Fruit fly (Drosophila melanogaster): ENCODE data around the gene CG6508.

The CG6508 gene

DNA sequence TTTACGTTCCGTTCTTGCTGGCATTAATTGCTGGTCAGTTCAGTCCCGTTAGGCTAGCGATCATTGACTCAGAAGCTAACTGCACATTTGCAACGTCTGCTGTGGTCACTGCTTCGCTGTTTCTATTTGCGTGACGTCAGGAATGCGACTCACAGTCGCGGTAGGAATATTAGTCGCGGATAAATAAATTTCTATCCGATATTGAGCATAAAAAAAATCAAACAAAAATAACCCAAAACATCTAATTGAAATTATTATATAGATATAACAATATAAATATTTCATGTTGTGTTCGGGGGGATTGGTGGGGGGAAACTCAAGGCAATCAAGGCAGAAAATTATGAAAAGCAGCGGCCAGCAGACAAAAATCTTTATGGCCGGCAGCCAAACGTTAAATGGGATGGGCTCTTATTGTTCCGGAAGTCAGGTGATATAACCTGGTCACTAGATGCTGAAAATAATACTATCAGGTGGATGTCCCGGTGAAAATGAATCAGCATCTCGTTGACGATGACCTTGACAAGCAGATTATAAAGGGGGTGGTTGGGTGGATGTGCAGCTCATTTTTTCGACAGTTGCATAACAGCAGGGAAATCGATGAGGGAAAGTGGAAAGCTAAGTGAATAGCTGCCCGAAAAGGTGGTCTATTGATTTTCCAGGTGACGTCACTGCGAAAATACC lies 30.7 kb downstream of the CG6508 start, which contains the start of gene SmydA-3 (continued):
- peak; percentile 23 for TF ChIP-seq CG10979 (tag; optimal IDR thresholded peaks at IDR 0.05)
- no peak for TF ChIP-seq chif (GFP tag; optimal IDR thresholded peaks at IDR 0.05)
- peak; percentile 14 for TF ChIP-seq CG15514 (GFP tag; optimal IDR thresholded peaks at IDR 0.05)
- no peak for TF ChIP-seq vfl (GFP tag; optimal IDR thresholded peaks at IDR 0.05)
- no peak for TF ChIP-seq CG3995 (GFP tag; optimal IDR thresholded peaks at IDR 0.05)
- TF ChIP-seq CG31388 (GFP tag; optimal IDR thresholded peaks at IDR 0.05): no peak
- no peak for TF ChIP-seq zfh2 (GFP tag; optimal IDR thresholded peaks at IDR 0.05)
- peak; percentile 20 for TF ChIP-seq az2 (GFP tag; optimal IDR thresholded peaks at IDR 0.05)
- TF ChIP-seq ara (GFP tag; IDR thresholded peaks at IDR 0.05): 0 out of 2 replicates have a peak, but pooled peaks have one; percentile 30
- no peak for TF ChIP-seq MESR4 (GFP tag; optimal IDR thresholded peaks at IDR 0.05)
- TF ChIP-seq lilli (GFP tag; optimal IDR thresholded peaks at IDR 0.05): peak; percentile 8
- TF ChIP-seq CG11696 (GFP tag; IDR thresholded peaks at IDR 0.05): peak; percentile 78
- 0 out of 2 replicates have a peak, but pooled peaks have one; percentile 27 for TF ChIP-seq ap (GFP tag; IDR thresholded peaks at IDR 0.05)
- TF ChIP-seq luna (GFP tag; optimal IDR thresholded peaks at IDR 0.05): no peak
- 0 out of 2 replicates have a peak, but pooled peaks have one; percentile 30 for TF ChIP-seq crol (GFP tag; IDR thresholded peaks at IDR 0.05)
- TF ChIP-seq Drgx (GFP tag; IDR thresholded peaks at IDR 0.05): peak; percentile 79
- peak; percentile 35 for TF ChIP-seq CG4424 (GFP tag; optimal IDR thresholded peaks at IDR 0.05)
- TF ChIP-seq CG8388 (GFP tag; optimal IDR thresholded peaks at IDR 0.05): peak; percentile 2
- TF ChIP-seq CG4707 (GFP tag; optimal IDR thresholded peaks at IDR 0.05): no peak
- TF ChIP-seq CG6175 (GFP tag; IDR thresholded peaks at IDR 0.05): no peak
- TF ChIP-seq C15 (GFP tag; IDR thresholded peaks at IDR 0.05): no peak
- TF ChIP-seq CG10431 (GFP tag; optimal IDR thresholded peaks at IDR 0.05): no peak
- TF ChIP-seq slbo (GFP tag; IDR thresholded peaks at IDR 0.05): peak; percentile 44; the same call in 1 of the 2 replicates
- no peak for TF ChIP-seq CG1233 (GFP tag; optimal IDR thresholded peaks at IDR 0.05)
- peak; percentile 28 for TF ChIP-seq PHDP (tag; optimal IDR thresholded peaks at IDR 0.05)
- TF ChIP-seq CG10267 (tag; optimal IDR thresholded peaks at IDR 0.05): peak; percentile 7
- TF ChIP-seq Fer2 (tag; optimal IDR thresholded peaks at IDR 0.05): no peak
- no peak for TF ChIP-seq CG8944 (GFP tag; optimal IDR thresholded peaks at IDR 0.05)
- TF ChIP-seq caup (GFP tag; optimal IDR thresholded peaks at IDR 0.05; ENCODE audit: severe bottlenecking): peak; percentile 18
- TF ChIP-seq row (GFP tag; IDR thresholded peaks at IDR 0.05): peak; percentile 13; the same call in 1 of the 3 replicates
- 0 out of 3 replicates have a peak, but pooled peaks have one; percentile 10 for TF ChIP-seq CG14050 (GFP tag; IDR thresholded peaks at IDR 0.05)
- TF ChIP-seq seq (GFP tag; IDR thresholded peaks at IDR 0.05): peak; percentile 34; the same call in 1 of the 2 replicates
- TF ChIP-seq CHES-1-like (GFP tag; optimal IDR thresholded peaks at IDR 0.05): no peak
- TF ChIP-seq Oli (tag; optimal IDR thresholded peaks at IDR 0.05): peak; percentile 18
- no peak for TF ChIP-seq Abd-B (GFP tag; optimal IDR thresholded peaks at IDR 0.05)
- TF ChIP-seq zen (tag; optimal IDR thresholded peaks at IDR 0.05): no peak
- no peak for TF ChIP-seq ems (GFP tag; optimal IDR thresholded peaks at IDR 0.05)
- peak; percentile 18 for TF ChIP-seq CG18011 (GFP tag; optimal IDR thresholded peaks at IDR 0.05)
- TF ChIP-seq CG3726 (GFP tag; IDR thresholded peaks at IDR 0.05): 0 out of 3 replicates have a peak, but pooled peaks have one; percentile 30
- TF ChIP-seq CG10543 (GFP tag; optimal IDR thresholded peaks at IDR 0.05): peak; percentile 25
- no peak for TF ChIP-seq CG2120 (GFP tag; optimal IDR thresholded peaks at IDR 0.05)
- TF ChIP-seq Med (GFP tag): peak; percentile 62
- TF ChIP-seq Hr78 (GFP tag; optimal IDR thresholded peaks at IDR 0.05): no peak
- TF ChIP-seq CG30020 (tag; optimal IDR thresholded peaks at IDR 0.05): no peak
- no peak for TF ChIP-seq tup (GFP tag; optimal IDR thresholded peaks at IDR 0.05)
- TF ChIP-seq trh (GFP tag; optimal IDR thresholded peaks at IDR 0.05): no peak
- TF ChIP-seq ATbp (GFP tag; optimal IDR thresholded peaks at IDR 0.05): peak; percentile 7
- TF ChIP-seq ci (GFP tag; IDR thresholded peaks at IDR 0.05): peak; percentile 47; the same call in 1 of the 3 replicates
- TF ChIP-seq Vsx1 (GFP tag; optimal IDR thresholded peaks at IDR 0.05): no peak
